Worm (Caenorhabditis elegans) whole organism, L2 larva: ENCODE measurements around the gene dop-3.

Experiments
- alr-1 ChIP-seq: fragments of 150-350 bp; optimal IDR thresholded peaks from 2 replicates; lab custom pipeline; 2014; ENCODE audit warnings: missing biosample characterization, missing genetic modification characterization
- ceh-16 ChIP-seq: fragments of 150-350 bp; optimal IDR thresholded peaks from 2 replicates; lab custom pipeline; 2014; ENCODE audit warnings: missing biosample characterization, missing genetic modification characterization
- crh-2 ChIP-seq: sonication (generic microtip); optimal IDR thresholded peaks from 2 replicates; lab custom pipeline; 2017; ENCODE audit warnings: missing biosample characterization, missing genetic modification characterization
- dmd-4 ChIP-seq: sonication (generic microtip); optimal IDR thresholded peaks from 2 replicates; lab custom pipeline; 2017; ENCODE audit warnings: missing biosample characterization, missing genetic modification characterization
- egl-27 ChIP-seq: sonication (generic microtip); optimal IDR thresholded peaks from 3 replicates; lab custom pipeline; 2017; ENCODE audit warnings: missing biosample characterization, missing genetic modification reagents, missing genetic modification characterization
- fos-1 ChIP-seq: fragments of 150-350 bp; optimal IDR thresholded peaks from 2 replicates; lab custom pipeline; 2014; ENCODE audit warnings: missing biosample characterization, missing genetic modification characterization
- lin-13 ChIP-seq: fragments of 150-350 bp; optimal IDR thresholded peaks from 2 replicates; lab custom pipeline; 2014; ENCODE audit warnings: missing biosample characterization, missing genetic modification reagents, missing genetic modification characterization
- nhr-10 ChIP-seq: sonication (generic microtip); optimal IDR thresholded peaks from 2 replicates; lab custom pipeline; 2017; ENCODE audit warnings: missing biosample characterization, missing genetic modification characterization
- nhr-77 ChIP-seq: fragments of 150-350 bp; optimal IDR thresholded peaks from 2 replicates; lab custom pipeline; 2014; ENCODE audit warnings: missing biosample characterization, missing genetic modification characterization
- zag-1 ChIP-seq: fragments of 150-350 bp; optimal IDR thresholded peaks from 2 replicates; lab custom pipeline; 2014; ENCODE audit warnings: missing biosample characterization, missing genetic modification characterization

- TF ChIP-seq fos-1 (tag; lab: Kevin White, UChicago) (no peak), nhr-77 (no peak), ceh-16 (tag; lab: Kevin White, UChicago) (no peak), dmd-4 (tag; lab: Kevin White, UChicago) (no peak), nhr-10 (no peak), lin-13 (GFP tag; lab: Kevin White, UChicago) (no peak), zag-1 (tag; lab: Kevin White, UChicago) (no peak), alr-1 (tag; lab: Kevin White, UChicago) (no peak), egl-27 (tag; lab: Kevin White, UChicago) (no peak), crh-2 (tag; lab: Kevin White, UChicago) (no peak)
Observed at ce11 chrX:6542692-6543091, 26.8 kb downstream of the dop-3 start, which contains the start of gene T14E8.2.
